Worm (Caenorhabditis elegans) whole organism, L1 larva: ENCODE data around the gene F54B3.4.

Source experiments
- lin-35 ChIP-seq, 2 experiments: fragments of 150-350 bp; optimal IDR thresholded peaks; 2 replicates each; lab custom pipeline; 2014; ENCODE audit warnings: missing biosample characterization in 2 of 2, missing genetic modification characterization in 2 of 2, missing genetic modification reagents in 2 of 2
- ztf-11 ChIP-seq, 2 experiments: sonication (generic microtip); optimal IDR thresholded peaks; 2 replicates each; lab custom pipeline; 2016 to 2017; ENCODE audit warnings: missing genetic modification characterization in 2 of 2, missing biosample characterization in 1 of 2, missing compliant biosample characterization in 1 of 2

DNA sequence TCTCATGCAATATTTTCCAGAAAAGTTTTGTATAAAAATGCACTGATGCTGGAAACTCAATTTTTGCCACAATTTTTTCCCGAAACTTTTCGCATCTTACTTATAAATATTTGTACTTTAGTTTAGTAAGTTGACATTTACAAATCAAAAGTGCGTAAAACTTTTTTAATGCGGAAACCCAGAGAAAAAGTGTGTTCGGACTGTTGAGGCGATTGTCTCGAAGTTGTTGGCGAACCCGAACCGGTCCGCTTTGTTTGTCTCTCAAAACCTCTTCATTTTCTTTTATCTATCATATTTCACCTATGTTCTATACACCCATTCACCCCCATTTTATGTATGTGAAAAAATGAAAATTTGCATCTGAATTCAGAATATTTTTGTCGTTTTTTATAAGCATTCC, 50.4 kb downstream of the F54B3.4 start:
- TF ChIP-seq ztf-11 (tag; optimal IDR thresholded peaks at IDR 0.05; lab: Kevin White, UChicago) (no peak), lin-35 (GFP tag; optimal IDR thresholded peaks at IDR 0.05; lab: Kevin White, UChicago) (no peak)
